Worm (Caenorhabditis elegans): ENCODE measurements around the gene fox-1.

The fox-1 gene

DNA sequence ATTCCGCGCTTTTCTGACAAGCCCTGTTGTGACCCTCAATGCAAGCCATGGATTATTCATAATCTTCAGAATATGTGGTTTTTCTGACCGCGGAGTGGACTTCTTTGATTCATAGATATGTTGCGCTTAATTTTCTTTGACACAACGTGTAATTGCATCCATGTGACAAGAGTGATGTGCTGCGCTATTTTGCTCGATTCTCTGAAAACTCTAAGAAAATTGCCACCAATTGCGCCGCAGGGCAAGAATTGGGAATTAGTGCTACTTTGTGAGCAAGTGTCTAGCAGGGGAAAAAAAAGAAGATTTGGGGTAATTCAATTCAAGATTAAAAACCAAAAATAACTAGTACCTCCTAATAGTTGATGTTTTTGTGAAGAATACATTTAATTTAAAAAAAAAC lies 4.4 kb upstream of the fox-1 start:
- TF ChIP-seq ceh-43 (GFP tag; optimal IDR thresholded peaks at IDR 0.05), result no peak
- TF ChIP-seq pha-4 (tag; optimal IDR thresholded peaks at IDR 0.05), result no peak
- TF ChIP-seq elt-1 (tag; optimal IDR thresholded peaks at IDR 0.05; ENCODE audit: borderline replicate concordance, insufficient read depth), result no peak
- no peak for TF ChIP-seq lin-13 (tag; optimal IDR thresholded peaks at IDR 0.05)
- no peak for TF ChIP-seq ztf-11 (tag; optimal IDR thresholded peaks at IDR 0.05)
- no peak for TF ChIP-seq unc-39 (tag; optimal IDR thresholded peaks at IDR 0.05)
- no peak for TF ChIP-seq flh-1 (GFP tag; optimal IDR thresholded peaks at IDR 0.05)
- no peak for TF ChIP-seq nhr-237 (tag; optimal IDR thresholded peaks at IDR 0.05)
- TF ChIP-seq blmp-1 (tag; optimal IDR thresholded peaks at IDR 0.05), result no peak
- no peak for TF ChIP-seq snpc-4 (tag; optimal IDR thresholded peaks at IDR 0.05)
- no peak for TF ChIP-seq lsy-2 (tag; optimal IDR thresholded peaks at IDR 0.05)
- no peak for TF ChIP-seq mep-1 (tag; optimal IDR thresholded peaks at IDR 0.05)
- TF ChIP-seq nhr-12 (tag; optimal IDR thresholded peaks at IDR 0.05), result no peak
- no peak for TF ChIP-seq sptf-1 (tag; optimal IDR thresholded peaks at IDR 0.05)
- no peak for TF ChIP-seq hlh-1 (tag; optimal IDR thresholded peaks at IDR 0.05)
- no peak for TF ChIP-seq ceh-39 (tag; optimal IDR thresholded peaks at IDR 0.05)
- TF ChIP-seq bed-3 (GFP tag; optimal IDR thresholded peaks at IDR 0.05), result no peak

DNA sequence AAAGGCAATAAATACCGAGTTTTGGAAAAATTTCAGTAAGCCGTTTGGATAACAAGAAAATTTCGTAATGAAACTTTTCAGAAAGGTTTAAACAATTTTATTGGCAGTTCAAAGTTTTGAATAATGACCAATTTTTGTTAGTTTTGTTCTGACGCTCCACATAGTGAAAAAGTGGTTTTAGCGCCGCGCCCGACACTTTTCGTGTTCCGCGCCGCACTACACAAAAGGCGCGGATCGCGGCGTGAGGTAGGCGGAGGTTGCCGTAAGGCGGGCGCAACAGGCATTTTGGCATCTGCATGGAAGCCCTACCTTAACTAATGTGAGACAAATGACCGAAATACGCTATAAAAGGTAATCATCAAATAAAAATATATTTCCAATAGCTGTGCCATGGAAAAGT lies 2.0 kb upstream of the fox-1 start:
- TF ChIP-seq zip-8 (tag; optimal IDR thresholded peaks at IDR 0.05) (no peak), unc-62 (GFP tag; optimal IDR thresholded peaks at IDR 0.05) (no peak), cnd-1 (tag; optimal IDR thresholded peaks at IDR 0.05) (no peak), elt-3 (tag; optimal IDR thresholded peaks at IDR 0.05) (no peak), ceh-83 (GFP tag; optimal IDR thresholded peaks at IDR 0.05) (no peak), pha-4 (tag; optimal IDR thresholded peaks at IDR 0.05) (no peak), lin-13 (tag; optimal IDR thresholded peaks at IDR 0.05) (no peak), ceh-39 (tag; optimal IDR thresholded peaks at IDR 0.05) (no peak), lin-32 (GFP tag; optimal IDR thresholded peaks at IDR 0.05) (no peak), hlh-1 (tag; optimal IDR thresholded peaks at IDR 0.05) (no peak), nhr-237 (tag; optimal IDR thresholded peaks at IDR 0.05) (no peak), M03D4.4 (tag; optimal IDR thresholded peaks at IDR 0.05) (no peak)

DNA sequence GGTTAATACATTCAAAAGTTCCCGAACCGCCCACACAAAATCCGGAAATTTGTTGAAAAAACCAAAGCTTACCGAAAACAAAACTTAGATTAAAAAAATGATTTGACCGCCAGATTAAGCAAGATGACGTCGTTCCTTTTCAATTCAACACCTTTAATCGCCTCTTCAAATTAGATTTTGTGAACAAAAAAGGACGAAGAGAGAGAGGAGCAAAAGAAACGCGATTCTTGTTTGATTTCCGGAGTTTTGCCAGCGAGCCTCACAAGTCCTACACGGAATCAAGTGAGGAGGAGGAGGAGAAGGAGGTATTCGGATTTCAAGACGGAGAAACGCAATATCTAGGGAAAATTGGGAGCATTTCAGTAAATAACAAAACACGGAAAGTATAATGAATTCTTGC lies 2.2 kb downstream of the fox-1 start:
- TF ChIP-seq drap-1 (GFP tag; optimal IDR thresholded peaks at IDR 0.05) (no peak), elt-1 (tag; optimal IDR thresholded peaks at IDR 0.05; ENCODE audit: borderline replicate concordance, insufficient read depth) (no peak)

DNA sequence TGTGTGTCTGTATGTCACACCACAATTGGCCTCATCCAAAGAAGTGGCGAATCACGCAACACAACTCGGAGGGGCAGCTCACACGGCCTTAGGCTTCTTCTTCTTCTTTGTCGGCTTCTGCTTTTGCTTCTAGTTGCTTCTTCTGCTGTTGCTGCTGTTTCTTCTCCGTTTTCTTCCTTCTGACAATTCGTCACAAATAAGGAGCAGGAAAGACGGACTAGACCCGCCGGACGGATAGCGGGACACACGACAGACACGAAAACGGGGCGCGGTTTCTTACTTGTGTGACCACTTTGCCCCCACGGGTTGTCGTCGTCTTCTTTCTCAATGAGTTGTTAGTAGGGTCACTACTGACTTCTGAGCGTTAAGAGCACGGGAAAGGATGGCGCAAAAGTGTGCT lies 3.6 kb downstream of the fox-1 start:
- TF ChIP-seq lsy-2 (tag; optimal IDR thresholded peaks at IDR 0.05) (no peak), nhr-2 (tag; optimal IDR thresholded peaks at IDR 0.05) (no peak)

DNA sequence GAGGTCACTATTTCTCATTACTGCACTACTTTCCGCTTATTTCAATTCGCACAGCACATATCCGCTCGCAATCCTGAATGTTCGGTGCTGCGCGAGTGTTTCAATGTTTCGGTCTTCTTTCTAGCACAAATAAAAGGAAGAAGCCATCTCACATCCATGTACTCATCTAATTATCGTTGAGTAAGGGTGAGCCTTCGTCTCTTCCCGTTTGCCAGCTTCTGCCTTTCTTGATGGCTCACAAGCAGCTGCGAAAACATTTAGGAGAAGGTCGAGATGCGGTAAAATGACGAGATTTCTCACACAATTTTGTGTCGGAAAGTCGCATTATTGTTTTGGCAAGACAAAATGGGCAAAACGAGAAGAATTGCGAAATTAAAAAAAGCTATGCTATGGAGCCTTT lies 4.8 kb downstream of the fox-1 start:
- TF ChIP-seq nhr-2 (tag; optimal IDR thresholded peaks at IDR 0.05), result no peak
- peak; percentile 91 for TF ChIP-seq ces-1 (GFP tag; optimal IDR thresholded peaks at IDR 0.05)

DNA sequence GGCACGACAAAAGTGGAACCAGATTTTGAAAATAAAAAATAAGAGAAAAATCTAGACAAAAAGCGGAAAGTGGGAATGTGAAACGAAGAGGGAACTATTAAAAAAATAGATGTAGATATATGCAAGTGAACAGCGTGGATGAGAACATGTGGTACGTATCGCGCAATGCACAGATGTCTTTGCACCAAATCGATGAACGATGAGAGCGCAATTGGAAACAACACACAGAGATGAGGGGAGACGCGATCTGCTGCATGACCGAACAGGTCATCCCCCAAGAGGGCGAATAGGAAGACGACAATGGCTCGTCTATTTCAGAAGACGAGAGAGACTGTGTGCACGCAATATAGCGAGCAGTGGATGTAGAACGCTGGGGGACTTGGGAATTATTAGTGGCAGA lies 7.0 kb downstream of the fox-1 start:
- TF ChIP-seq sem-2 (GFP tag; optimal IDR thresholded peaks at IDR 0.05) (no peak), ceh-83 (GFP tag; optimal IDR thresholded peaks at IDR 0.05) (no peak), nhr-12 (tag; optimal IDR thresholded peaks at IDR 0.05) (no peak), nhr-237 (tag; optimal IDR thresholded peaks at IDR 0.05) (no peak), lsy-2 (tag; optimal IDR thresholded peaks at IDR 0.05) (no peak), flh-1 (GFP tag; optimal IDR thresholded peaks at IDR 0.05) (no peak), tbx-8 (GFP tag; optimal IDR thresholded peaks at IDR 0.05) (no peak), unc-39 (tag; optimal IDR thresholded peaks at IDR 0.05) (no peak), mls-2 (tag; optimal IDR thresholded peaks at IDR 0.05) (peak; percentile 17), nhr-2 (tag; optimal IDR thresholded peaks at IDR 0.05) (peak; percentile 76), mep-1 (tag; optimal IDR thresholded peaks at IDR 0.05) (no peak), elt-3 (tag; optimal IDR thresholded peaks at IDR 0.05) (no peak), unc-62 (GFP tag; optimal IDR thresholded peaks at IDR 0.05) (no peak), cnd-1 (tag; optimal IDR thresholded peaks at IDR 0.05) (peak; percentile 47), zip-8 (tag; optimal IDR thresholded peaks at IDR 0.05) (no peak), ceh-39 (tag; optimal IDR thresholded peaks at IDR 0.05) (peak; percentile 72), ham-2 (GFP tag; optimal IDR thresholded peaks at IDR 0.05) (no peak), mab-5 (tag; optimal IDR thresholded peaks at IDR 0.05) (no peak), drap-1 (GFP tag; optimal IDR thresholded peaks at IDR 0.05) (no peak), lin-32 (GFP tag; optimal IDR thresholded peaks at IDR 0.05) (peak; percentile 27)
